Worm (Caenorhabditis elegans) whole organism, late embryonic: ENCODE measurements around the gene srh-300.

Source experiments
- ceh-2 ChIP-seq: sonication (generic microtip); optimal IDR thresholded peaks from 2 replicates; lab custom pipeline; 2016; ENCODE audit warnings: missing genotype, missing genetic modification characterization, missing compliant biosample characterization
- ceh-22 ChIP-seq: sonication (generic microtip); optimal IDR thresholded peaks from 2 replicates; lab custom pipeline; 2017; ENCODE audit warnings: missing biosample characterization, missing genetic modification characterization
- ceh-24 ChIP-seq: sonication (generic microtip); optimal IDR thresholded peaks from 2 replicates; lab custom pipeline; 2016; ENCODE audit warnings: mild to moderate bottlenecking, missing genetic modification characterization, missing compliant biosample characterization
- che-1 ChIP-seq: sonication (generic microtip); optimal IDR thresholded peaks from 2 replicates; lab custom pipeline; 2016; ENCODE audit warnings: mild to moderate bottlenecking, missing genetic modification characterization, missing compliant biosample characterization
- nhr-11 ChIP-seq: fragments of 150-350 bp; optimal IDR thresholded peaks from 2 replicates; lab custom pipeline; 2014; ENCODE audit warnings: missing biosample characterization, missing genetic modification characterization
- pax-1 ChIP-seq: fragments of 150-350 bp; optimal IDR thresholded peaks from 2 replicates; lab custom pipeline; 2014; ENCODE audit warnings: missing biosample characterization, missing genetic modification characterization
- pha-4 ChIP-seq: fragments of 150-350 bp; optimal IDR thresholded peaks from 2 replicates; lab custom pipeline; 2018; ENCODE audit warnings: missing biosample characterization, missing genetic modification reagents, missing genetic modification characterization
- pqm-1 ChIP-seq: sonication (generic microtip); optimal IDR thresholded peaks from 2 replicates; lab custom pipeline; 2016; ENCODE audit warnings: missing genetic modification characterization, missing compliant biosample characterization

DNA sequence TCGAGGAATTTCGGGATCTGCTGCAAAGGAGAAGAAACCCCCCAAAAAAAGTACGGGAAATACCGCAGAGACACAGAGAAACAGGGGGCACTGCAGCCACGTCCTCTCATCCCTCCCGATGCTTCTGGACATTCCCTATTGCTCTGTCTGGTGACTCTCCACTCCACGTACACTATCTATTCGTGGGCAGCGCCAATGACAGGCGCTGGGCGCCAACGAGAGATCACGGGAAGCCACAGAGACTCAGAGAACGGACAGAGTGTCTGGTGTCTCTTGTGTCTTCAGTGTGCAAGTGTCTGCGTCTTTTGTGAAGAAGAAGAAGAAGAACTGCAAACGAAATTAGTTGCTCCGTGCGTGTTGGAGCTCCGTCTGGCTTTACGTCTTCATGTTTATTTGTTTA is 36.0 kb downstream of the srh-300 start:
- TF ChIP-seq pax-1 (no peak), pqm-1 (no peak), ceh-22 (no peak), ceh-24 (tag; lab: Kevin White, UChicago) (no peak), pha-4 (tag; lab: Kevin White, UChicago) (no peak), nhr-11 (tag; lab: Kevin White, UChicago) (no peak), che-1 (tag; lab: Kevin White, UChicago) (no peak), ceh-2 (no peak)
